Fruit fly (Drosophila melanogaster): ENCODE results near the gene dy.

dy gene

dm6 chrX:11792415-11793328, 14.1 kb upstream of the dy start, which contains the start of gene CkIIbeta (continued):
- TF ChIP-seq CG4282 (GFP tag; optimal IDR thresholded peaks at IDR 0.05) (peak; percentile 13), unc-4 (GFP tag; IDR thresholded peaks at IDR 0.05; ENCODE audit: partially characterized antibody) (peak; percentile 89), CG15696 (tag; optimal IDR thresholded peaks at IDR 0.05) (no peak), CG11504 (tag; optimal IDR thresholded peaks at IDR 0.05) (no peak), insv (GFP tag; optimal IDR thresholded peaks at IDR 0.05) (no peak), Nf-YB (GFP tag; optimal IDR thresholded peaks at IDR 0.05) (no peak), Hmr (GFP tag; optimal IDR thresholded peaks at IDR 0.05) (peak; percentile 58), CG10431 (GFP tag; optimal IDR thresholded peaks at IDR 0.05) (no peak), btn (GFP tag; optimal IDR thresholded peaks at IDR 0.05) (no peak), sqz (GFP tag; optimal IDR thresholded peaks at IDR 0.05) (peak; percentile 63), CG11456 (GFP tag; IDR thresholded peaks at IDR 0.05) (peak; percentile 74), CG11085 (GFP tag; IDR thresholded peaks at IDR 0.05) (no peak), gt (GFP tag; IDR thresholded peaks at IDR 0.05) (no peak), CG10267 (tag; optimal IDR thresholded peaks at IDR 0.05) (peak; percentile 96), pros (GFP tag; optimal IDR thresholded peaks at IDR 0.05) (no peak), Asciz (GFP tag; optimal IDR thresholded peaks at IDR 0.05) (no peak), Dbx (GFP tag; IDR thresholded peaks at IDR 0.05) (peak; percentile 70; the same call in 2 of the 3 replicates), Hr78 (GFP tag; optimal IDR thresholded peaks at IDR 0.05) (no peak), CkIIα-i1 (GFP tag; IDR thresholded peaks at IDR 0.05) (no peak), CG10366 (GFP tag; IDR thresholded peaks at IDR 0.05) (0 out of 2 replicates have a peak, but pooled peaks have one; percentile 33), sim (GFP tag; IDR thresholded peaks at IDR 0.05) (no peak), fu2 (GFP tag; optimal IDR thresholded peaks at IDR 0.05) (peak; percentile 62), CG31365 (tag; optimal IDR thresholded peaks at IDR 0.05) (no peak), CG1792 (GFP tag; optimal IDR thresholded peaks at IDR 0.05) (peak; percentile 23), Chrac-16 (GFP tag; optimal IDR thresholded peaks at IDR 0.05) (peak; percentile 34), CoRest (tag; optimal IDR thresholded peaks at IDR 0.05) (peak; percentile 35), CG6175 (GFP tag; IDR thresholded peaks at IDR 0.05) (no peak), CG9876 (GFP tag; optimal IDR thresholded peaks at IDR 0.05) (peak; percentile 29), dimm (GFP tag; IDR thresholded peaks at IDR 0.05) (no peak), Meics (GFP tag; optimal IDR thresholded peaks at IDR 0.05) (peak; percentile 13), NC2α (GFP tag; optimal IDR thresholded peaks at IDR 0.05) (no peak), CG17802 (tag; optimal IDR thresholded peaks at IDR 0.05) (no peak), CG3726 (GFP tag; IDR thresholded peaks at IDR 0.05) (no peak), tll (GFP tag; optimal IDR thresholded peaks at IDR 0.05) (peak in 1 of 2 experiments; percentile 61), CG2712 (tag; optimal IDR thresholded peaks at IDR 0.05) (peak; percentile 42), ro (GFP tag; IDR thresholded peaks at IDR 0.05) (no peak), Antp (GFP tag; optimal IDR thresholded peaks at IDR 0.05) (peak; percentile 62), fd96Cb (tag; optimal IDR thresholded peaks at IDR 0.05) (no peak), CG3407 (GFP tag; optimal IDR thresholded peaks at IDR 0.05) (no peak), pb (GFP tag; optimal IDR thresholded peaks at IDR 0.05) (peak; percentile 63), CG9215 (GFP tag; IDR thresholded peaks at IDR 0.05) (no peak), CG7372 (GFP tag; IDR thresholded peaks at IDR 0.05) (no peak), H15 (GFP tag; IDR thresholded peaks at IDR 0.05) (no peak; the same call in 2 of the 3 replicates), CG32772 (GFP tag; IDR thresholded peaks at IDR 0.05) (peak; percentile 46; the same call in 1 of the 2 replicates), mam (GFP tag; optimal IDR thresholded peaks at IDR 0.05) (peak; percentile 71), CG12769 (tag; optimal IDR thresholded peaks at IDR 0.05) (peak; percentile 50), mirr (GFP tag; optimal IDR thresholded peaks at IDR 0.05) (no peak), mld (GFP tag; IDR thresholded peaks at IDR 0.05; ENCODE audit: partially characterized antibody) (peak; percentile 92)
